Fruit fly (Drosophila melanogaster): ENCODE results near the gene Ndc80.

The Ndc80 gene

DNA sequence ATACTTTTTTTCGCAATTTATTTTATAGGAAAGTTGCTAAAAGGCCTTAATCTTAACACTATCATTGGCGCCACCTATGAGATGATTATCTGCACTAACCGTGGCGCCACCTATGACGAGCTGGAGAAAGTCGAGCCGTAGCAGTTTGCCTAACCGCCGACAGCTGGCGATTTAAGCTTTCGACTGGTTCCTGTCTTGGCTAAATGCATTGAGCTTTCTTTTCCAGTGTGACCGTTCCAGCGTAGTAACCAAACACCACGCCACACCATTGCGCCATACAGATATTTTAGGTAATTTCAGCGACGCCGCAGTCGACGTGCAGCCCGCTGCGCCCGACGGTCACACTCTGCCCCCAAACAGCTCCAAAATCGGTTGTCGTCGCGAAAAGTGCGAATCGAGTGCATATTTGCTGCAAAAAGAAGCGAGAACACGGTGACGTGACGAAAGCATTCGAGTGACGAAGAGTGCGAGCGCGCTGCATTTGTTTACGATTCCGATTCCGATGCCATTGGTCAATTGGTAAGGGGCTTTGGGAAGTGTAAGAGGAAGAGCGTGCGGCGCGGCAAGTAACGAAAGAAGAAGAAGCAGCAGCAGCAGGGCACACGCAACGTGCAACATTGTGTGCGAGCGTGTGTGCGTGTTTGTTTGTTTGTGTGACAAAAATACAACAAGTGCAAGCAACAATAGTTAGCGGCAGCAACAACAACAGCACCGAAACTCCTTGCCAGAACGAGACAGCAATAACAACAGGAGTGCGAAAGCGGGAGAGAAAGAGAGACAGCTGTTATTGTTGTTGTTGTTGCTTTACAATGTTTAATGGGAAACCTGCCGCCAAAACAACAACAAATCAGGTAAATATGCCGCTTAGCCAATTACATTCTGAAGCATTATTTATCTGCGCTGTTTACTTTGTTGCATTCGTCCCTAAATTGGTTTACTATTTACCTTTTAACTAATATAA, 48.1 kb downstream of the Ndc80 start, which contains the start of the genes CG46311 and Tpst:
TSS of gene CG46311 (plus strand) at position 341 of the 961 bp plus-strand sequence.
TSS of gene Tpst (plus strand) at position 341 of the 961 bp plus-strand sequence.
- TF ChIP-seq klu (GFP tag; IDR thresholded peaks at IDR 0.05) (no peak), CG16863 (GFP tag; optimal IDR thresholded peaks at IDR 0.05) (peak; percentile 48), fd102C (GFP tag; optimal IDR thresholded peaks at IDR 0.05) (no peak), gfzf (GFP tag; optimal IDR thresholded peaks at IDR 0.05) (peak; percentile 99), CG2120 (GFP tag; optimal IDR thresholded peaks at IDR 0.05) (peak; percentile 62), salm (tag; optimal IDR thresholded peaks at IDR 0.05) (no peak), Taf1 (GFP tag; IDR thresholded peaks at IDR 0.05) (0 out of 2 replicates have a peak, but pooled peaks have one; percentile 19), Nf-YC (tag; optimal IDR thresholded peaks at IDR 0.05) (peak; percentile 74), knrl (GFP tag; IDR thresholded peaks at IDR 0.05; ENCODE audit: partially characterized antibody) (peak; percentile 48; the same call in 1 of the 3 replicates), nau (GFP tag; optimal IDR thresholded peaks at IDR 0.05) (no peak), grn (GFP tag; optimal IDR thresholded peaks at IDR 0.05) (no peak), CG11456 (GFP tag; IDR thresholded peaks at IDR 0.05) (peak; percentile 93), CoRest (tag; optimal IDR thresholded peaks at IDR 0.05) (peak; percentile 44), CG3163 (GFP tag; optimal IDR thresholded peaks at IDR 0.05) (peak; percentile 20), CG11504 (tag; optimal IDR thresholded peaks at IDR 0.05) (peak; percentile 47), sna (GFP tag; IDR thresholded peaks at IDR 0.05; ENCODE audit: partially characterized antibody) (0 out of 2 replicates have a peak, but pooled peaks have one; percentile 34), Bdp1 (GFP tag; optimal IDR thresholded peaks at IDR 0.05) (peak; percentile 49), wor (GFP tag; IDR thresholded peaks at IDR 0.05) (peak; percentile 31; the same call in 1 of the 2 replicates), zen2 (GFP tag; IDR thresholded peaks at IDR 0.05; ENCODE audit: partially characterized antibody) (no peak), fru (optimal IDR thresholded peaks at IDR 0.05) (no peak), jing (GFP tag; optimal IDR thresholded peaks at IDR 0.05) (no peak), bcd (GFP tag; optimal IDR thresholded peaks at IDR 0.05) (peak; percentile 54), E2f2 (GFP tag; IDR thresholded peaks at IDR 0.05) (peak; percentile 57), Bgb (GFP tag; IDR thresholded peaks at IDR 0.05; ENCODE audit: partially characterized antibody) (peak; percentile 51), CG14710 (tag; optimal IDR thresholded peaks at IDR 0.05) (peak; percentile 48), CG18764 (GFP tag; optimal IDR thresholded peaks at IDR 0.05) (peak; percentile 49), Sry-β (GFP tag; optimal IDR thresholded peaks at IDR 0.05) (no peak), CG11247 (GFP tag; IDR thresholded peaks at IDR 0.05) (peak; percentile 84), al (GFP tag; IDR thresholded peaks at IDR 0.05) (peak; percentile 26; the same call in 1 of the 2 replicates), mam (GFP tag; optimal IDR thresholded peaks at IDR 0.05) (peak; percentile 64), ci (GFP tag; IDR thresholded peaks at IDR 0.05) (peak; percentile 75), pan (optimal IDR thresholded peaks at IDR 0.05) (no peak), pan (GFP tag; optimal IDR thresholded peaks at IDR 0.05 in 1 of 2, IDR thresholded peaks at IDR 0.05 in 1 of 2) (peak in 1 of 2 experiments; percentile 71), Jarid2 (GFP tag; optimal IDR thresholded peaks at IDR 0.05) (peak; percentile 78), exex (tag; optimal IDR thresholded peaks at IDR 0.05) (no peak), chinmo (GFP tag; IDR thresholded peaks at IDR 0.05; ENCODE audit: partially characterized antibody) (0 out of 4 replicates have a peak, but pooled peaks have one; percentile 71), CG7963 (GFP tag; IDR thresholded peaks at IDR 0.05; ENCODE audit: partially characterized antibody) (no peak), CG9727 (GFP tag; optimal IDR thresholded peaks at IDR 0.05) (peak; percentile 9), CHES-1-like (GFP tag; optimal IDR thresholded peaks at IDR 0.05) (peak; percentile 67), CG5953 (GFP tag; IDR thresholded peaks at IDR 0.05) (0 out of 2 replicates have a peak, but pooled peaks have one; percentile 27), Adf1 (GFP tag; IDR thresholded peaks at IDR 0.05) (peak; percentile 89), CG8924 (tag; optimal IDR thresholded peaks at IDR 0.05) (peak; percentile 7), vvl (GFP tag; IDR thresholded peaks at IDR 0.05) (peak; percentile 78), Elba2 (GFP tag; optimal IDR thresholded peaks at IDR 0.05) (no peak), CG1647 (GFP tag; optimal IDR thresholded peaks at IDR 0.05) (peak; percentile 28), unc-4 (GFP tag; IDR thresholded peaks at IDR 0.05; ENCODE audit: partially characterized antibody) (0 out of 2 replicates have a peak, but pooled peaks have one; percentile 34), h (optimal IDR thresholded peaks at IDR 0.05) (no peak), Atf3 (GFP tag; optimal IDR thresholded peaks at IDR 0.05) (peak; percentile 32)
